Fruit fly (Drosophila melanogaster) whole organism, embryonic: ENCODE results near the gene CG1785.

Experiments used
- Ada2b ChIP-seq: fragments of 200-800 bp; sonication (Bioruptor generic); IDR thresholded peaks from 2 replicates; pipeline ENCODE4 v1.3.6; 2022; ENCODE audit warnings: missing biosample characterization, missing genetic modification characterization
- CG10209 ChIP-seq: fragments of 200-800 bp; sonication (Bioruptor generic); optimal IDR thresholded peaks from 3 replicates; lab custom pipeline; 2017; ENCODE audit warnings: missing biosample characterization, mild to moderate bottlenecking, missing genetic modification characterization, missing genetic modification reagents
- CG10274 ChIP-seq: fragments of 200-800 bp; sonication (Bioruptor generic); optimal IDR thresholded peaks from 3 replicates; lab custom pipeline; 2017; ENCODE audit warnings: missing biosample characterization, mild to moderate bottlenecking, missing genetic modification characterization
- CG10431 ChIP-seq: fragments of 200-800 bp; sonication (Bioruptor generic); optimal IDR thresholded peaks from 3 replicates; lab custom pipeline; 2018; ENCODE audit warnings: missing biosample characterization, mild to moderate bottlenecking, missing genetic modification characterization
- CG12391 ChIP-seq: fragments of 200-800 bp; sonication (Bioruptor generic); optimal IDR thresholded peaks from 3 replicates; lab custom pipeline; 2018; ENCODE audit warnings: missing biosample characterization, mild to moderate bottlenecking, missing genetic modification characterization, moderate library complexity
- CG13894 ChIP-seq: fragments of 200-800 bp; sonication (Bioruptor generic); optimal IDR thresholded peaks from 3 replicates; lab custom pipeline; 2018; ENCODE audit warnings: missing biosample characterization, mild to moderate bottlenecking, missing genetic modification characterization, moderate library complexity
- CG1529 ChIP-seq: fragments of 200-800 bp; sonication (Bioruptor generic); optimal IDR thresholded peaks from 3 replicates; lab custom pipeline; 2018; ENCODE audit warnings: missing biosample characterization, missing genetic modification characterization
- CG1647 ChIP-seq: fragments of 200-800 bp; sonication (Bioruptor generic); optimal IDR thresholded peaks from 3 replicates; lab custom pipeline; 2016; ENCODE audit warnings: missing biosample characterization, missing genetic modification characterization
- CG16779 ChIP-seq: fragments of 200-800 bp; sonication (Bioruptor generic); IDR thresholded peaks from 2 replicates; pipeline ENCODE4 v1.3.6; 2022; ENCODE audit warnings: missing biosample characterization, missing genetic modification characterization
- CG17568 ChIP-seq: fragments of 200-800 bp; sonication (Bioruptor generic); optimal IDR thresholded peaks from 2 replicates; lab custom pipeline; 2018; ENCODE audit warnings: missing biosample characterization, mild to moderate bottlenecking, missing genetic modification characterization, moderate library complexity
- CG30020 ChIP-seq: fragments of 200-800 bp; optimal IDR thresholded peaks from 2 replicates; lab custom pipeline; 2019; ENCODE audit warnings: missing biosample characterization, mild to moderate bottlenecking, missing genetic modification characterization, moderate library complexity
- CG30403 ChIP-seq: fragments of 200-800 bp; sonication (Bioruptor generic); optimal IDR thresholded peaks from 3 replicates; lab custom pipeline; 2016; ENCODE audit warnings: missing biosample characterization, missing genetic modification characterization
- CG32532 ChIP-seq: fragments of 200-800 bp; sonication (Bioruptor generic); IDR thresholded peaks from 2 replicates; pipeline ENCODE4 v1.3.6; 2022; ENCODE audit warnings: missing biosample characterization, missing genetic modification characterization
- CG4404 ChIP-seq: fragments of 200-800 bp; sonication (Bioruptor generic); IDR thresholded peaks from 2 replicates; pipeline ENCODE4 v1.3.6; 2022; ENCODE audit warnings: missing biosample characterization, missing genetic modification characterization
- CG7839 ChIP-seq: fragments of 200-800 bp; sonication (Bioruptor generic); optimal IDR thresholded peaks from 3 replicates; lab custom pipeline; 2018; ENCODE audit warnings: missing biosample characterization, mild to moderate bottlenecking, missing genetic modification characterization, moderate library complexity
- CG8290 ChIP-seq, 3 experiments: fragments of 200-800 bp; sonication (Bioruptor generic); optimal IDR thresholded peaks; 2 replicates each; lab custom pipeline; 2016 to 2019; ENCODE audit warnings: missing biosample characterization in 3 of 3, missing genetic modification characterization in 3 of 3, mild to moderate bottlenecking in 2 of 3, moderate library complexity in 1 of 3
- CG8765 ChIP-seq: fragments of 200-800 bp; sonication (Bioruptor generic); IDR thresholded peaks from 2 replicates; pipeline ENCODE4 v1.3.6; 2022; ENCODE audit warnings: missing biosample characterization, missing genetic modification characterization
- CG9817 ChIP-seq: fragments of 200-800 bp; sonication (Bioruptor generic); optimal IDR thresholded peaks from 2 replicates; lab custom pipeline; 2018; ENCODE audit warnings: missing biosample characterization, mild to moderate bottlenecking, missing genetic modification characterization, moderate library complexity
- CG9932 ChIP-seq: fragments of 200-800 bp; sonication (Bioruptor generic); IDR thresholded peaks from 2 replicates; pipeline ENCODE4 v1.3.6; 2022; ENCODE audit warnings: missing biosample characterization, missing genetic modification characterization
- D ChIP-seq, 2 experiments: fragments of 200-800 bp in 1 of 2; fragments of >200 bp in 1 of 2; sonication (Bioruptor generic) in 1 of 2; optimal IDR thresholded peaks; 2 replicates in 1 of 2; 3 replicates in 1 of 2; lab custom pipeline; 2017; ENCODE audit warnings: mild to moderate bottlenecking in 1 of 2, missing biosample characterization in 1 of 2, missing genetic modification characterization in 1 of 2, missing genetic modification reagents in 1 of 2
- Dll ChIP-seq: fragments of 200-800 bp; sonication (Bioruptor generic); IDR thresholded peaks from 4 replicates; pipeline ENCODE4 v1.3.6; 2022; ENCODE audit warnings: missing biosample characterization, missing genetic modification characterization; ENCODE audit not compliant: partially characterized antibody
- ERR ChIP-seq: fragments of 200-800 bp; sonication (Bioruptor generic); optimal IDR thresholded peaks from 2 replicates; lab custom pipeline; 2016; ENCODE audit warnings: missing biosample characterization, missing genetic modification characterization
- Elba2 ChIP-seq: fragments of 200-800 bp; sonication (Bioruptor generic); optimal IDR thresholded peaks from 3 replicates; lab custom pipeline; 2016; ENCODE audit warnings: missing biosample characterization, missing genetic modification characterization
- H15 ChIP-seq: fragments of 200-800 bp; sonication (Bioruptor generic); IDR thresholded peaks from 3 replicates; pipeline ENCODE4 v1.3.6; 2022; ENCODE audit warnings: missing biosample characterization, missing genetic modification characterization
- Hand ChIP-seq: fragments of 200-800 bp; sonication (Bioruptor generic); optimal IDR thresholded peaks from 2 replicates; lab custom pipeline; 2017; ENCODE audit warnings: mild to moderate bottlenecking, missing biosample characterization, missing genetic modification reagents, missing genetic modification characterization
- Hmx ChIP-seq: fragments of 200-800 bp; sonication (Bioruptor generic); optimal IDR thresholded peaks from 2 replicates; lab custom pipeline; 2016; ENCODE audit warnings: missing biosample characterization, missing genetic modification characterization
- Jarid2 ChIP-seq: fragments of 200-800 bp; sonication (Bioruptor generic); optimal IDR thresholded peaks from 3 replicates; lab custom pipeline; 2017; ENCODE audit warnings: mild to moderate bottlenecking, missing biosample characterization, missing genetic modification reagents, missing genetic modification characterization
- Pdp1 ChIP-seq, 2 experiments: fragments of 200-800 bp; sonication (Bioruptor generic); optimal IDR thresholded peaks; 3 replicates each; lab custom pipeline; 2016; ENCODE audit warnings: missing biosample characterization in 2 of 2, missing genetic modification characterization in 2 of 2, mild to moderate bottlenecking in 1 of 2, moderate library complexity in 1 of 2
- Ptx1 ChIP-seq: fragments of 200-800 bp; sonication (Bioruptor generic); IDR thresholded peaks from 2 replicates; pipeline ENCODE4 v1.3.6; 2022; ENCODE audit warnings: missing biosample characterization, missing genetic modification characterization
- Sry-β ChIP-seq: fragments of 200-800 bp; sonication (Bioruptor generic); optimal IDR thresholded peaks from 2 replicates; lab custom pipeline; 2018; ENCODE audit warnings: missing biosample characterization, mild to moderate bottlenecking, missing genetic modification characterization, moderate library complexity
- ap ChIP-seq: fragments of 200-800 bp; sonication (Bioruptor generic); IDR thresholded peaks from 2 replicates; pipeline ENCODE4 v1.3.6; 2022; ENCODE audit warnings: missing biosample characterization, missing genetic modification characterization
- bsh ChIP-seq, 2 experiments: fragments of 200-800 bp; sonication (Bioruptor generic); optimal IDR thresholded peaks; 2 replicates each; lab custom pipeline; 2017 to 2018; ENCODE audit warnings: mild to moderate bottlenecking in 2 of 2, missing biosample characterization in 2 of 2, missing genetic modification characterization in 2 of 2, moderate library complexity in 1 of 2
- ci ChIP-seq: fragments of 200-800 bp; sonication (Bioruptor generic); IDR thresholded peaks from 3 replicates; pipeline ENCODE4 v1.3.6; 2022; ENCODE audit warnings: missing biosample characterization, missing genetic modification characterization
- dan ChIP-seq: fragments of 200-800 bp; sonication (Bioruptor generic); IDR thresholded peaks from 2 replicates; pipeline ENCODE4 v1.3.6; 2022; ENCODE audit warnings: missing biosample characterization, missing genetic modification characterization
- dmrt99B ChIP-seq: fragments of 200-800 bp; sonication (Bioruptor generic); optimal IDR thresholded peaks from 2 replicates; lab custom pipeline; 2018; ENCODE audit warnings: missing biosample characterization, mild to moderate bottlenecking, missing genetic modification characterization, moderate library complexity
- dysf ChIP-seq: fragments of 200-800 bp; sonication (Bioruptor generic); IDR thresholded peaks from 3 replicates; pipeline ENCODE4 v1.3.6; 2022; ENCODE audit warnings: missing biosample characterization, missing genetic modification characterization
- emc ChIP-seq: fragments of 200-800 bp; sonication (Bioruptor generic); optimal IDR thresholded peaks from 2 replicates; lab custom pipeline; 2016; ENCODE audit warnings: missing biosample characterization, missing genetic modification characterization
- ind ChIP-seq: fragments of 200-800 bp; sonication (Bioruptor generic); optimal IDR thresholded peaks from 3 replicates; lab custom pipeline; 2016; ENCODE audit warnings: missing biosample characterization, missing genetic modification characterization
- kay ChIP-seq: fragments of 200-800 bp; sonication (Bioruptor generic); optimal IDR thresholded peaks from 2 replicates; lab custom pipeline; 2016; ENCODE audit warnings: missing biosample characterization, missing genetic modification characterization
- lab ChIP-seq: fragments of 200-800 bp; sonication (Bioruptor generic); optimal IDR thresholded peaks from 3 replicates; lab custom pipeline; 2017; ENCODE audit warnings: missing biosample characterization, missing genetic modification characterization, mild to moderate bottlenecking, moderate library complexity, missing genetic modification reagents
- lbe ChIP-seq: fragments of 200-800 bp; sonication (Bioruptor generic); optimal IDR thresholded peaks from 2 replicates; lab custom pipeline; 2016; ENCODE audit warnings: missing biosample characterization, mild to moderate bottlenecking, missing genetic modification characterization
- nmo ChIP-seq: fragments of 200-800 bp; sonication (Bioruptor generic); optimal IDR thresholded peaks from 2 replicates; lab custom pipeline; 2018; ENCODE audit warnings: missing biosample characterization, mild to moderate bottlenecking, missing genetic modification characterization, moderate library complexity
- phol ChIP-seq: fragments of 200-800 bp; sonication (Bioruptor generic); optimal IDR thresholded peaks from 3 replicates; lab custom pipeline; 2018; ENCODE audit warnings: missing biosample characterization, mild to moderate bottlenecking, missing genetic modification characterization, moderate library complexity
- prd ChIP-seq, 3 experiments: fragments of >200 bp in 2 of 3; fragments of 200-800 bp in 1 of 3; sonication (Bioruptor generic) in 1 of 3; optimal IDR thresholded peaks in 2 of 3; IDR thresholded peaks in 1 of 3; 2 replicates in 2 of 3; 3 replicates in 1 of 3; pipeline versions ENCODE4 v1.3.6 to Lab custom; 2017 to 2022; ENCODE audit warnings: missing biosample characterization in 1 of 3, missing genetic modification characterization in 1 of 3
- pzg ChIP-seq: fragments of 200-800 bp; sonication (Bioruptor generic); optimal IDR thresholded peaks from 3 replicates; lab custom pipeline; 2018; ENCODE audit warnings: missing biosample characterization, mild to moderate bottlenecking, missing genetic modification characterization, moderate library complexity
- row ChIP-seq: fragments of 200-800 bp; sonication (Bioruptor generic); IDR thresholded peaks from 3 replicates; pipeline ENCODE4 v1.3.6; 2022; ENCODE audit warnings: missing biosample characterization, missing genetic modification characterization
- scrt ChIP-seq: fragments of 200-800 bp; sonication (Bioruptor generic); optimal IDR thresholded peaks from 2 replicates; lab custom pipeline; 2018; ENCODE audit warnings: missing biosample characterization, mild to moderate bottlenecking, missing genetic modification characterization, moderate library complexity
- sens ChIP-seq: fragments of 200-800 bp; sonication (Bioruptor generic); peaks from one replicate; lab custom pipeline; 2016; ENCODE audit warnings: missing biosample characterization, missing genetic modification characterization
- unc-4 ChIP-seq: fragments of 200-800 bp; sonication (Bioruptor generic); IDR thresholded peaks from 2 replicates; pipeline ENCODE4 v1.3.6; 2022; ENCODE audit warnings: missing biosample characterization, missing genetic modification characterization; ENCODE audit not compliant: partially characterized antibody

CG1785 gene

dm6 chrX:8730306-8730705 is 15.6 kb downstream of the CG1785 start (continued):
- TF ChIP-seq CG8290 (GFP tag; optimal IDR thresholded peaks at IDR 0.05; lab: Kevin White, UChicago), result no peak
- TF ChIP-seq CG8290 (tag; optimal IDR thresholded peaks at IDR 0.05; lab: Kevin White, UChicago), result peak in 1 of 2 experiments; percentile 10
- no peak for TF ChIP-seq ap (GFP tag; lab: Robert Waterston, UW)
- TF ChIP-seq Hand (GFP tag; lab: Kevin White, UChicago), result no peak
- TF ChIP-seq CG7839 (tag; lab: Kevin White, UChicago), result peak; percentile 32
- TF ChIP-seq Ada2b (GFP tag; lab: Robert Waterston, UW), result peak; percentile 12; the same call in 1 of the 2 replicates
- TF ChIP-seq unc-4, result no peak
- TF ChIP-seq Jarid2 (GFP tag; lab: Kevin White, UChicago), result peak; percentile 11
- TF ChIP-seq Sry-β (GFP tag; lab: Kevin White, UChicago), result no peak
- peak; percentile 3 for TF ChIP-seq CG10209 (GFP tag; lab: Kevin White, UChicago)
- no peak for TF ChIP-seq Dll
- peak; percentile 0 for TF ChIP-seq CG30403
- TF ChIP-seq sens (GFP tag; lab: Kevin White, UChicago), result peak; percentile 68
- peak; percentile 31; the same call in 1 of the 2 replicates for TF ChIP-seq Ptx1 (GFP tag; lab: Robert Waterston, UW)
- TF ChIP-seq CG4404 (GFP tag; lab: Robert Waterston, UW), result peak; percentile 25; the same call in 1 of the 2 replicates
- peak; percentile 30; the same call in 1 of the 3 replicates for TF ChIP-seq ci
- TF ChIP-seq lab (GFP tag; lab: Kevin White, UChicago), result peak; percentile 25
- TF ChIP-seq kay (GFP tag; lab: Kevin White, UChicago), result no peak
- TF ChIP-seq CG32532, result peak; percentile 6; the same call in 1 of the 2 replicates
- TF ChIP-seq prd (optimal IDR thresholded peaks at IDR 0.05; lab: Kevin White, UChicago), result no peak
- TF ChIP-seq prd (GFP tag; IDR thresholded peaks at IDR 0.05; lab: Robert Waterston, UW), result peak; percentile 41; the same call in 2 of the 3 replicates
- TF ChIP-seq Elba2 (GFP tag; lab: Kevin White, UChicago), result no peak
- peak; percentile 19 for TF ChIP-seq lbe (GFP tag; lab: Kevin White, UChicago)
- TF ChIP-seq row (GFP tag; lab: Robert Waterston, UW), result peak; percentile 60
- TF ChIP-seq dmrt99B, result peak; percentile 42
- TF ChIP-seq ERR (GFP tag; lab: Kevin White, UChicago), result no peak
- peak; percentile 32; the same call in 1 of the 2 replicates for TF ChIP-seq CG9932 (GFP tag; lab: Robert Waterston, UW)
- peak; percentile 15 for TF ChIP-seq CG12391 (tag; lab: Kevin White, UChicago)
- peak; percentile 4 for TF ChIP-seq phol (tag; lab: Kevin White, UChicago)
- TF ChIP-seq Pdp1 (GFP tag; optimal IDR thresholded peaks at IDR 0.05; lab: Kevin White, UChicago), result peak in 1 of 2 experiments; percentile 4
- TF ChIP-seq dan (GFP tag; lab: Robert Waterston, UW), result no peak
- TF ChIP-seq pzg (GFP tag; lab: Kevin White, UChicago), result no peak
- peak; percentile 6 for TF ChIP-seq scrt (GFP tag; lab: Kevin White, UChicago)
- TF ChIP-seq CG10431 (GFP tag; lab: Kevin White, UChicago), result no peak
- TF ChIP-seq CG16779, result no peak
- no peak for TF ChIP-seq CG1647
- TF ChIP-seq CG1529, result no peak
- no peak for TF ChIP-seq CG9817 (tag; lab: Kevin White, UChicago)
- 0 out of 2 replicates have a peak, but pooled peaks have one; percentile 14 for TF ChIP-seq CG8765 (GFP tag; lab: Robert Waterston, UW)
- TF ChIP-seq CG30020 (tag; lab: Kevin White, UChicago), result no peak

dm6 chrX:8731464-8731863 is 16.7 kb downstream of the CG1785 start:
- TF ChIP-seq CG17568 (GFP tag; lab: Kevin White, UChicago) (no peak), dysf (GFP tag; lab: Robert Waterston, UW) (0 out of 3 replicates have a peak, but pooled peaks have one; percentile 13), CG8290 (GFP tag; optimal IDR thresholded peaks at IDR 0.05; lab: Kevin White, UChicago) (no peak), CG8290 (tag; optimal IDR thresholded peaks at IDR 0.05; lab: Kevin White, UChicago) (no peak), Hmx (GFP tag; lab: Kevin White, UChicago) (no peak), bsh (GFP tag; optimal IDR thresholded peaks at IDR 0.05; lab: Kevin White, UChicago) (peak in 1 of 2 experiments; percentile 40), H15 (no peak), CG10274 (no peak), nmo (GFP tag; lab: Kevin White, UChicago) (peak; percentile 9), Ptx1 (GFP tag; lab: Robert Waterston, UW) (0 out of 2 replicates have a peak, but pooled peaks have one; percentile 16), ind (no peak), D (optimal IDR thresholded peaks at IDR 0.05; lab: Kevin White, UChicago) (no peak), D (GFP tag; optimal IDR thresholded peaks at IDR 0.05; lab: Kevin White, UChicago) (no peak), emc (GFP tag; lab: Kevin White, UChicago) (no peak), CG13894 (tag; lab: Kevin White, UChicago) (peak; percentile 35)
